Fruit fly (Drosophila melanogaster) whole organism, embryonic: ENCODE measurements around the gene Rip11.

Source experiments
- Bdp1 ChIP-seq: fragments of 200-800 bp; sonication (Bioruptor generic); optimal IDR thresholded peaks from 3 replicates; lab custom pipeline; 2016; ENCODE audit warnings: missing biosample characterization, missing genetic modification characterization
- Bteb2 ChIP-seq: fragments of 200-800 bp; sonication (Bioruptor generic); optimal IDR thresholded peaks from 2 replicates; lab custom pipeline; 2016; ENCODE audit warnings: missing biosample characterization, missing genetic modification characterization
- CG1024 ChIP-seq: fragments of 200-800 bp; sonication (Bioruptor generic); IDR thresholded peaks from 2 replicates; pipeline ENCODE4 v1.3.6; 2022; ENCODE audit warnings: missing biosample characterization, missing genetic modification characterization
- CG10267 ChIP-seq: fragments of 200-800 bp; sonication (Bioruptor generic); optimal IDR thresholded peaks from 2 replicates; lab custom pipeline; 2018; ENCODE audit warnings: missing biosample characterization, mild to moderate bottlenecking, missing genetic modification characterization, moderate library complexity
- CG10274 ChIP-seq: fragments of 200-800 bp; sonication (Bioruptor generic); optimal IDR thresholded peaks from 3 replicates; lab custom pipeline; 2017; ENCODE audit warnings: missing biosample characterization, mild to moderate bottlenecking, missing genetic modification characterization
- CG10959 ChIP-seq: fragments of 200-800 bp; sonication (Bioruptor generic); IDR thresholded peaks from 2 replicates; pipeline ENCODE4 v1.3.6; 2022; ENCODE audit warnings: missing biosample characterization, missing genetic modification characterization
- CG11456 ChIP-seq: fragments of 200-800 bp; sonication (Bioruptor generic); IDR thresholded peaks from 3 replicates; pipeline ENCODE4 v1.3.6; 2022; ENCODE audit warnings: missing biosample characterization, missing genetic modification characterization
- CG11560 ChIP-seq: fragments of 200-800 bp; sonication (Bioruptor generic); IDR thresholded peaks from 3 replicates; pipeline ENCODE4 v1.3.6; 2022; ENCODE audit warnings: missing biosample characterization, missing genetic modification characterization
- CG12155 ChIP-seq: fragments of 200-800 bp; sonication (Bioruptor generic); optimal IDR thresholded peaks from 3 replicates; lab custom pipeline; 2016; ENCODE audit warnings: missing biosample characterization, missing genetic modification characterization
- CG12391 ChIP-seq: fragments of 200-800 bp; sonication (Bioruptor generic); optimal IDR thresholded peaks from 3 replicates; lab custom pipeline; 2018; ENCODE audit warnings: missing biosample characterization, mild to moderate bottlenecking, missing genetic modification characterization, moderate library complexity
- CG15011 ChIP-seq: fragments of 200-800 bp; sonication (Bioruptor generic); optimal IDR thresholded peaks from 3 replicates; lab custom pipeline; 2018; ENCODE audit warnings: missing biosample characterization, mild to moderate bottlenecking, missing genetic modification characterization
- CG1529 ChIP-seq: fragments of 200-800 bp; sonication (Bioruptor generic); optimal IDR thresholded peaks from 3 replicates; lab custom pipeline; 2018; ENCODE audit warnings: missing biosample characterization, missing genetic modification characterization
- CG17568 ChIP-seq: fragments of 200-800 bp; sonication (Bioruptor generic); optimal IDR thresholded peaks from 2 replicates; lab custom pipeline; 2018; ENCODE audit warnings: missing biosample characterization, mild to moderate bottlenecking, missing genetic modification characterization, moderate library complexity
- CG18011 ChIP-seq: fragments of 200-800 bp; sonication (Bioruptor generic); optimal IDR thresholded peaks from 2 replicates; lab custom pipeline; 2017; ENCODE audit warnings: missing biosample characterization, missing genetic modification characterization, mild to moderate bottlenecking, moderate library complexity, missing genotype
- CG2889 ChIP-seq: fragments of 200-800 bp; sonication (Bioruptor generic); IDR thresholded peaks from 3 replicates; pipeline ENCODE4 v1.3.6; 2022; ENCODE audit warnings: missing biosample characterization, missing genetic modification characterization
- CG3163 ChIP-seq: fragments of 200-800 bp; sonication (Bioruptor generic); optimal IDR thresholded peaks from 3 replicates; lab custom pipeline; 2016; ENCODE audit warnings: missing biosample characterization, missing genetic modification characterization
- CG32767 ChIP-seq: fragments of 200-800 bp; sonication (Bioruptor generic); IDR thresholded peaks from 2 replicates; pipeline ENCODE4 v1.3.6; 2022; ENCODE audit warnings: missing biosample characterization, missing genetic modification characterization
- CG33557 ChIP-seq: fragments of 200-800 bp; sonication (Bioruptor generic); optimal IDR thresholded peaks from 2 replicates; lab custom pipeline; 2019; ENCODE audit warnings: missing biosample characterization, mild to moderate bottlenecking, missing genetic modification characterization, moderate library complexity
- CG34224 ChIP-seq: fragments of 200-800 bp; sonication (Bioruptor generic); IDR thresholded peaks from 3 replicates; pipeline ENCODE4 v1.3.6; 2022; ENCODE audit warnings: missing biosample characterization, missing genetic modification characterization; ENCODE audit not compliant: partially characterized antibody
- CG5245 ChIP-seq: fragments of 200-800 bp; sonication (Bioruptor generic); optimal IDR thresholded peaks from 3 replicates; lab custom pipeline; 2016; ENCODE audit warnings: missing biosample characterization, missing genetic modification characterization
- CG6175 ChIP-seq: fragments of 200-800 bp; sonication (Bioruptor generic); IDR thresholded peaks from 3 replicates; pipeline ENCODE4 v1.3.6; 2022; ENCODE audit warnings: missing biosample characterization, missing genetic modification characterization
- CrebB ChIP-seq: fragments of 200-800 bp; sonication (Bioruptor generic); optimal IDR thresholded peaks from 3 replicates; lab custom pipeline; 2018; ENCODE audit warnings: missing biosample characterization, mild to moderate bottlenecking, missing genetic modification characterization
- Doc2 ChIP-seq: fragments of 200-800 bp; sonication (Bioruptor generic); IDR thresholded peaks from 2 replicates; pipeline ENCODE4 v1.3.6; 2022; ENCODE audit warnings: missing biosample characterization, missing genetic modification characterization
- E2f1 ChIP-seq: fragments of 200-800 bp; sonication (Bioruptor generic); IDR thresholded peaks from 2 replicates; pipeline ENCODE4 v1.3.6; 2022; ENCODE audit warnings: missing biosample characterization, missing genetic modification characterization
- GATAe ChIP-seq: fragments of 200-800 bp; sonication (Bioruptor generic); conservative IDR thresholded peaks from 2 replicates; pipeline ENCODE4 v1.3.6; 2022; ENCODE audit warnings: missing biosample characterization, missing genetic modification characterization
- Hr78 ChIP-seq, 2 experiments: fragments of 200-800 bp in 1 of 2; fragments of >200 bp in 1 of 2; sonication (Bioruptor generic) in 1 of 2; optimal IDR thresholded peaks; 2 replicates each; lab custom pipeline; 2017 to 2019; ENCODE audit warnings: missing biosample characterization in 2 of 2, missing genetic modification characterization in 2 of 2, mild to moderate bottlenecking in 1 of 2, moderate library complexity in 1 of 2
- Hsf ChIP-seq: fragments of 200-800 bp; sonication (Bioruptor generic); optimal IDR thresholded peaks from 3 replicates; lab custom pipeline; 2016; ENCODE audit warnings: missing biosample characterization, missing genetic modification characterization
- MBD-R2 ChIP-seq: fragments of 200-800 bp; sonication (Bioruptor generic); IDR thresholded peaks from 2 replicates; pipeline ENCODE4 v1.3.6; 2022; ENCODE audit warnings: missing biosample characterization, missing genetic modification characterization
- NC2α ChIP-seq: fragments of 200-800 bp; sonication (Bioruptor generic); optimal IDR thresholded peaks from 2 replicates; lab custom pipeline; 2016; ENCODE audit warnings: missing biosample characterization, missing genetic modification characterization
- al ChIP-seq: fragments of 200-800 bp; sonication (Bioruptor generic); IDR thresholded peaks from 2 replicates; pipeline ENCODE4 v1.3.6; 2022; ENCODE audit warnings: missing biosample characterization, missing genetic modification characterization
- aop ChIP-seq: fragments of 200-800 bp; sonication (Bioruptor generic); IDR thresholded peaks from 2 replicates; pipeline ENCODE4 v1.3.6; 2022; ENCODE audit warnings: missing biosample characterization, missing genetic modification characterization
- bcd ChIP-seq: fragments of 200-800 bp; sonication (Bioruptor generic); optimal IDR thresholded peaks from 2 replicates; lab custom pipeline; 2017; ENCODE audit warnings: missing biosample characterization, mild to moderate bottlenecking, missing genetic modification characterization
- cg ChIP-seq: fragments of 200-800 bp; sonication (Bioruptor generic); optimal IDR thresholded peaks from 3 replicates; lab custom pipeline; 2019; ENCODE audit warnings: missing biosample characterization, mild to moderate bottlenecking, missing genetic modification characterization, moderate library complexity
- chinmo ChIP-seq: fragments of 200-800 bp; sonication (Bioruptor generic); IDR thresholded peaks from 4 replicates; pipeline ENCODE4 v1.3.6; 2022; ENCODE audit warnings: missing biosample characterization, missing genetic modification characterization; ENCODE audit not compliant: partially characterized antibody
- crol ChIP-seq: fragments of 200-800 bp; sonication (Bioruptor generic); IDR thresholded peaks from 2 replicates; pipeline ENCODE4 v1.3.6; 2022; ENCODE audit warnings: missing biosample characterization, missing genetic modification characterization
- dati ChIP-seq: fragments of 200-800 bp; sonication (Bioruptor generic); IDR thresholded peaks from 2 replicates; pipeline ENCODE4 v1.3.6; 2022; ENCODE audit warnings: missing biosample characterization, missing genetic modification characterization
- dysf ChIP-seq: fragments of 200-800 bp; sonication (Bioruptor generic); IDR thresholded peaks from 3 replicates; pipeline ENCODE4 v1.3.6; 2022; ENCODE audit warnings: missing biosample characterization, missing genetic modification characterization
- ems ChIP-seq: fragments of 200-800 bp; sonication (Bioruptor generic); optimal IDR thresholded peaks from 3 replicates; lab custom pipeline; 2016; ENCODE audit warnings: missing biosample characterization, missing genetic modification characterization
- eve ChIP-seq, 2 experiments: fragments of >200 bp; optimal IDR thresholded peaks; 2 replicates each; lab custom pipeline; 2017; ENCODE audit warnings: missing biosample characterization in 2 of 2, missing genetic modification characterization in 2 of 2
- ewg ChIP-seq: fragments of 200-800 bp; sonication (Bioruptor generic); optimal IDR thresholded peaks from 3 replicates; lab custom pipeline; 2017; ENCODE audit warnings: mild to moderate bottlenecking, missing biosample characterization, missing genetic modification reagents, missing genetic modification characterization
- ham ChIP-seq: fragments of 200-800 bp; sonication (Bioruptor generic); IDR thresholded peaks from 2 replicates; pipeline ENCODE4 v1.3.6; 2022; ENCODE audit warnings: missing biosample characterization, missing genetic modification characterization
- jigr1 ChIP-seq: fragments of 200-800 bp; sonication (Bioruptor generic); IDR thresholded peaks from 3 replicates; pipeline ENCODE4 v1.3.6; 2022; ENCODE audit warnings: missing biosample characterization, missing genetic modification characterization
- kah ChIP-seq: fragments of 200-800 bp; sonication (Bioruptor generic); optimal IDR thresholded peaks from 2 replicates; lab custom pipeline; 2018; ENCODE audit warnings: missing biosample characterization, mild to moderate bottlenecking, missing genetic modification characterization
- kay ChIP-seq: fragments of 200-800 bp; sonication (Bioruptor generic); optimal IDR thresholded peaks from 2 replicates; lab custom pipeline; 2016; ENCODE audit warnings: missing biosample characterization, missing genetic modification characterization
- ken ChIP-seq: fragments of 200-800 bp; sonication (Bioruptor generic); IDR thresholded peaks from 3 replicates; pipeline ENCODE4 v1.3.6; 2022; ENCODE audit warnings: missing biosample characterization, missing genetic modification characterization
- luna ChIP-seq: fragments of 200-800 bp; sonication (Bioruptor generic); optimal IDR thresholded peaks from 2 replicates; lab custom pipeline; 2016; ENCODE audit warnings: missing biosample characterization, missing genetic modification characterization
- prd ChIP-seq, 3 experiments: fragments of >200 bp in 2 of 3; fragments of 200-800 bp in 1 of 3; sonication (Bioruptor generic) in 1 of 3; optimal IDR thresholded peaks in 2 of 3; IDR thresholded peaks in 1 of 3; 2 replicates in 2 of 3; 3 replicates in 1 of 3; pipeline versions ENCODE4 v1.3.6 to Lab custom; 2017 to 2022; ENCODE audit warnings: missing biosample characterization in 1 of 3, missing genetic modification characterization in 1 of 3
- ro ChIP-seq: fragments of 200-800 bp; sonication (Bioruptor generic); IDR thresholded peaks from 2 replicates; pipeline ENCODE4 v1.3.6; 2022; ENCODE audit warnings: missing biosample characterization, missing genetic modification characterization
- sisA ChIP-seq: fragments of 200-800 bp; sonication (Bioruptor generic); IDR thresholded peaks from 2 replicates; pipeline ENCODE4 v1.3.6; 2022; ENCODE audit warnings: missing biosample characterization, missing genetic modification characterization
- sr ChIP-seq: fragments of 200-800 bp; sonication (Bioruptor generic); IDR thresholded peaks from 3 replicates; pipeline ENCODE4 v1.3.6; 2022; ENCODE audit warnings: missing biosample characterization, missing genetic modification characterization
- vvl ChIP-seq: fragments of 200-800 bp; sonication (Bioruptor generic); IDR thresholded peaks from 2 replicates; pipeline ENCODE4 v1.3.6; 2022; ENCODE audit warnings: missing biosample characterization, missing genetic modification characterization
- zen ChIP-seq: fragments of 200-800 bp; sonication (Bioruptor generic); optimal IDR thresholded peaks from 3 replicates; lab custom pipeline; 2018; ENCODE audit warnings: missing biosample characterization, mild to moderate bottlenecking, missing genetic modification characterization, moderate library complexity

Rip11 gene

dm6 chrX:18644890-18645289 is 2.6 kb downstream of the Rip11 start (continued):
- TF ChIP-seq ems (GFP tag; lab: Kevin White, UChicago): peak; percentile 80
- peak; percentile 86 for TF ChIP-seq CG12391 (tag; lab: Kevin White, UChicago)
- no peak for TF ChIP-seq CG6175 (GFP tag; lab: Robert Waterston, UW)
- no peak for TF ChIP-seq kay (GFP tag; lab: Kevin White, UChicago)
- TF ChIP-seq ewg (GFP tag; lab: Kevin White, UChicago): peak; percentile 70
- TF ChIP-seq CG15011: peak; percentile 71
- TF ChIP-seq CG32767 (GFP tag; lab: Robert Waterston, UW): peak; percentile 59; the same call in 1 of the 2 replicates
- peak; percentile 77 for TF ChIP-seq zen (tag; lab: Kevin White, UChicago)
- no peak for TF ChIP-seq eve (GFP tag; optimal IDR thresholded peaks at IDR 0.05; lab: Kevin White, UChicago)
- TF ChIP-seq dysf: peak; percentile 85
- peak; percentile 69 for TF ChIP-seq CG10274 (GFP tag; lab: Kevin White, UChicago)
- no peak for TF ChIP-seq CG3163 (GFP tag; lab: Kevin White, UChicago)
- TF ChIP-seq Hsf: peak; percentile 74
- peak; percentile 58 for TF ChIP-seq CG12155
- TF ChIP-seq aop (GFP tag; lab: Robert Waterston, UW): 0 out of 2 replicates have a peak, but pooled peaks have one; percentile 10
- peak; percentile 70 for TF ChIP-seq Bteb2 (GFP tag; lab: Kevin White, UChicago)
- peak; percentile 83 for TF ChIP-seq sisA (GFP tag; lab: Robert Waterston, UW)
- peak; percentile 74 for TF ChIP-seq CG5245
- TF ChIP-seq CG2889 (GFP tag; lab: Robert Waterston, UW): 0 out of 3 replicates have a peak, but pooled peaks have one; percentile 21
- peak; percentile 36; the same call in 1 of the 2 replicates for TF ChIP-seq al (GFP tag; lab: Robert Waterston, UW)
- peak; percentile 36; the same call in 1 of the 3 replicates for TF ChIP-seq CG11560
- TF ChIP-seq Doc2 (GFP tag; lab: Robert Waterston, UW): no peak
- TF ChIP-seq bcd (GFP tag; lab: Kevin White, UChicago): peak; percentile 77
- TF ChIP-seq CG11456 (GFP tag; lab: Robert Waterston, UW): peak; percentile 72
- peak; percentile 36 for TF ChIP-seq NC2α (GFP tag; lab: Kevin White, UChicago)
- TF ChIP-seq GATAe: peak; percentile 91
- TF ChIP-seq CG34224 (GFP tag; lab: Robert Waterston, UW): no peak
- TF ChIP-seq CG1529 (GFP tag; lab: Kevin White, UChicago): peak; percentile 67
- peak; percentile 69 for TF ChIP-seq E2f1 (GFP tag; lab: Robert Waterston, UW)
- no peak for TF ChIP-seq ro (GFP tag; lab: Robert Waterston, UW)
- TF ChIP-seq Bdp1 (GFP tag; lab: Kevin White, UChicago): peak; percentile 66
- TF ChIP-seq CrebB (tag; lab: Kevin White, UChicago): peak; percentile 75
- no peak for TF ChIP-seq prd (optimal IDR thresholded peaks at IDR 0.05; lab: Kevin White, UChicago)
- peak; percentile 85; the same call in 2 of the 3 replicates for TF ChIP-seq prd (GFP tag; IDR thresholded peaks at IDR 0.05; lab: Robert Waterston, UW)
- TF ChIP-seq ken: peak; percentile 76
- peak; percentile 52 for TF ChIP-seq CG33557 (GFP tag; lab: Kevin White, UChicago)
- TF ChIP-seq jigr1 (GFP tag; lab: Robert Waterston, UW): no peak
- peak; percentile 71 for TF ChIP-seq kah (GFP tag; lab: Kevin White, UChicago)

- TF ChIP-seq CG10959 (GFP tag; lab: Robert Waterston, UW) (no peak), sr (no peak), MBD-R2 (GFP tag; lab: Robert Waterston, UW) (no peak), crol (peak; percentile 69), CG17568 (GFP tag; lab: Kevin White, UChicago) (no peak), vvl (no peak), dati (GFP tag; lab: Robert Waterston, UW) (no peak), luna (GFP tag; lab: Kevin White, UChicago) (no peak), cg (GFP tag; lab: Kevin White, UChicago) (peak; percentile 62), CG18011 (GFP tag; lab: Kevin White, UChicago) (no peak), chinmo (0 out of 4 replicates have a peak, but pooled peaks have one; percentile 44), CG1024 (GFP tag; lab: Robert Waterston, UW) (no peak), ham (GFP tag; lab: Robert Waterston, UW) (no peak), Hr78 (GFP tag; optimal IDR thresholded peaks at IDR 0.05; lab: Kevin White, UChicago) (peak in 1 of 2 experiments; percentile 95), CG10267 (tag; lab: Kevin White, UChicago) (no peak)
These were observed 4.3 kb downstream of the Rip11 start for dm6 chrX:18643057-18643656.
